Worm (Caenorhabditis elegans) whole organism, young adult: ENCODE results near the gene F32D8.3.

Experiments
- ama-1 ChIP-seq, 3 experiments: fragments of 150-350 bp in 1 of 3; sonication (generic microtip) in 2 of 3; optimal IDR thresholded peaks; 2 replicates each; lab custom pipeline; 2014 to 2018; ENCODE audit warnings: missing biosample characterization in 2 of 3, missing genetic modification characterization in 2 of 3, missing genetic modification reagents in 2 of 3
- egl-44 ChIP-seq: fragments of 200-800 bp; sonication (Bioruptor generic); IDR thresholded peaks from 2 replicates; pipeline ENCODE4 v1.3.6; 2022; ENCODE audit warnings: missing genetic modification reagents, missing genetic modification characterization, missing compliant biosample characterization
- tbx-9 ChIP-seq: sonication (generic microtip); optimal IDR thresholded peaks from 2 replicates; lab custom pipeline; 2016; ENCODE audit warnings: borderline replicate concordance, missing genetic modification characterization, inconsistent platforms, missing compliant biosample characterization
- unc-62 ChIP-seq: fragments of 150-350 bp; optimal IDR thresholded peaks from 2 replicates; lab custom pipeline; 2014; ENCODE audit warnings: missing biosample characterization, missing genetic modification reagents, missing genetic modification characterization

DNA sequence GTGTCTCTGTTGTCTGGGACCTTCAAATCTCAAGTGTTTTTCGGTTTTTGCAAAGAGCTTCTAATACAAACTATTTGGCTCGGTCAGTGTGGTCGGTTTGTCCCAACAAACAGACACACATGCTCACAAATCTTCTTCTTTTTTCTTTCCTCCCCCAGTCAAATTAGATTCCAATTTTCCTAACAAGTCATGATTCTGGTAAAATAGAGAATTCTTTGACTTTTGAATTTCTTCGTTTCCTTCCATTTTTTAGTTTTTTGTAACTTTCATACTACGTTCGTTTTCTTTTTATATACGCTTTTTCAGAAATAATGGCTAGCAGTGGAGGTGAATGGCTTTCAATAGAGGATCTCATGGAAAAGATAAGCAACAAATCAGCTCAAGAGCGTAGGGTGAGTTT is 17.1 kb downstream of the F32D8.3 start, which contains the start of gene F32D8.15:
- no peak for TF ChIP-seq egl-44 (GFP tag; lab: Robert Waterston, UW)
- no peak for TF ChIP-seq tbx-9 (tag; lab: Kevin White, UChicago)
- TF ChIP-seq unc-62 (GFP tag; lab: Kevin White, UChicago) = no peak
- no peak for TF ChIP-seq ama-1 (optimal IDR thresholded peaks at IDR 0.05; lab: Kevin White, UChicago)
- TF ChIP-seq ama-1 (GFP tag; optimal IDR thresholded peaks at IDR 0.05; lab: Kevin White, UChicago) = no peak
